Worm (Caenorhabditis elegans) whole organism, L2 larva: Measurements from ENCODE around the gene fbxb-20.

Source experiments
- C34F6.9 ChIP-seq: fragments of 150-350 bp; optimal IDR thresholded peaks from 2 replicates; lab custom pipeline; 2014; ENCODE audit warnings: missing biosample characterization, missing genetic modification characterization
- Y55F3AM.14 ChIP-seq: fragments of 200-800 bp; sonication (Bioruptor generic); optimal IDR thresholded peaks from 2 replicates; lab custom pipeline; 2018; ENCODE audit warnings: mild to moderate bottlenecking, missing genetic modification characterization, missing compliant biosample characterization
- ZK546.5 ChIP-seq: sonication (generic microtip); optimal IDR thresholded peaks from 2 replicates; lab custom pipeline; 2017; ENCODE audit warnings: missing biosample characterization, missing genetic modification characterization
- alr-1 ChIP-seq: fragments of 150-350 bp; optimal IDR thresholded peaks from 2 replicates; lab custom pipeline; 2014; ENCODE audit warnings: missing biosample characterization, missing genetic modification characterization
- aly-2 ChIP-seq: fragments of 150-350 bp; optimal IDR thresholded peaks from 2 replicates; lab custom pipeline; 2014; ENCODE audit warnings: missing biosample characterization, missing genetic modification characterization
- ama-1 ChIP-seq: fragments of 150-350 bp; optimal IDR thresholded peaks from 2 replicates; lab custom pipeline; 2018; ENCODE audit warnings: inconsistent platforms
- ceh-82 ChIP-seq: fragments of 150-350 bp; optimal IDR thresholded peaks from 2 replicates; lab custom pipeline; 2014; ENCODE audit warnings: missing biosample characterization, missing genetic modification characterization
- crh-2 ChIP-seq: sonication (generic microtip); optimal IDR thresholded peaks from 2 replicates; lab custom pipeline; 2017; ENCODE audit warnings: missing biosample characterization, missing genetic modification characterization
- dmd-4 ChIP-seq: sonication (generic microtip); optimal IDR thresholded peaks from 2 replicates; lab custom pipeline; 2017; ENCODE audit warnings: missing biosample characterization, missing genetic modification characterization
- egl-27 ChIP-seq: sonication (generic microtip); optimal IDR thresholded peaks from 3 replicates; lab custom pipeline; 2017; ENCODE audit warnings: missing biosample characterization, missing genetic modification reagents, missing genetic modification characterization
- elt-1 ChIP-seq: fragments of 150-350 bp; optimal IDR thresholded peaks from 2 replicates; lab custom pipeline; 2014; ENCODE audit warnings: missing biosample characterization, missing genetic modification characterization
- gmeb-1 ChIP-seq: fragments of 150-350 bp; optimal IDR thresholded peaks from 2 replicates; lab custom pipeline; 2014; ENCODE audit warnings: missing biosample characterization, missing genetic modification characterization
- lin-11 ChIP-seq: fragments of 150-350 bp; sonication (generic microtip); optimal IDR thresholded peaks from 2 replicates; lab custom pipeline; 2014; ENCODE audit warnings: missing biosample characterization, missing genetic modification characterization, inconsistent platforms, mixed read lengths
- lin-13 ChIP-seq: fragments of 150-350 bp; optimal IDR thresholded peaks from 2 replicates; lab custom pipeline; 2014; ENCODE audit warnings: missing biosample characterization, missing genetic modification reagents, missing genetic modification characterization
- lin-39 ChIP-seq: fragments of 150-350 bp; optimal IDR thresholded peaks from 2 replicates; lab custom pipeline; 2014; ENCODE audit warnings: missing biosample characterization, missing genetic modification reagents, missing genetic modification characterization
- mab-5 ChIP-seq: fragments of 150-350 bp; optimal IDR thresholded peaks from 2 replicates; lab custom pipeline; 2014; ENCODE audit warnings: missing biosample characterization, missing genetic modification characterization
- mbf-1 ChIP-seq: sonication (generic microtip); optimal IDR thresholded peaks from 2 replicates; lab custom pipeline; 2017; ENCODE audit warnings: missing biosample characterization, missing genetic modification characterization
- mdl-1 ChIP-seq, 2 experiments: fragments of 150-350 bp in 1 of 2; sonication (generic microtip) in 1 of 2; optimal IDR thresholded peaks; 2 replicates each; lab custom pipeline; 2017; ENCODE audit warnings: missing biosample characterization in 2 of 2, missing genetic modification characterization in 2 of 2
- nhr-10 ChIP-seq: sonication (generic microtip); optimal IDR thresholded peaks from 2 replicates; lab custom pipeline; 2017; ENCODE audit warnings: missing biosample characterization, missing genetic modification characterization
- nhr-11 ChIP-seq: fragments of 150-350 bp; optimal IDR thresholded peaks from 2 replicates; lab custom pipeline; 2014; ENCODE audit warnings: missing biosample characterization, missing genetic modification characterization
- nhr-12 ChIP-seq: fragments of 150-350 bp; optimal IDR thresholded peaks from 2 replicates; lab custom pipeline; 2014; ENCODE audit warnings: missing biosample characterization, missing genetic modification characterization
- nhr-21 ChIP-seq: fragments of 150-350 bp; optimal IDR thresholded peaks from 2 replicates; lab custom pipeline; 2014; ENCODE audit warnings: missing biosample characterization, missing genetic modification characterization
- nhr-237 ChIP-seq: fragments of 150-350 bp; optimal IDR thresholded peaks from 2 replicates; lab custom pipeline; 2014; ENCODE audit warnings: missing biosample characterization, missing genetic modification characterization
- nhr-25 ChIP-seq: fragments of 150-350 bp; sonication (generic microtip); optimal IDR thresholded peaks from 3 replicates; lab custom pipeline; 2014; ENCODE audit warnings: missing biosample characterization, missing genetic modification characterization
- nhr-6 ChIP-seq: fragments of 150-350 bp; optimal IDR thresholded peaks from 2 replicates; lab custom pipeline; 2014; ENCODE audit warnings: missing biosample characterization, missing genetic modification characterization
- nhr-77 ChIP-seq: fragments of 150-350 bp; optimal IDR thresholded peaks from 2 replicates; lab custom pipeline; 2014; ENCODE audit warnings: missing biosample characterization, missing genetic modification characterization
- sem-4 ChIP-seq: fragments of 150-350 bp; optimal IDR thresholded peaks from 2 replicates; lab custom pipeline; 2014; ENCODE audit warnings: missing biosample characterization, missing genetic modification reagents, missing genetic modification characterization
- skn-1 ChIP-seq: sonication (generic microtip); optimal IDR thresholded peaks from 2 replicates; lab custom pipeline; 2017; ENCODE audit warnings: missing biosample characterization, missing genetic modification characterization
- sma-3 ChIP-seq: sonication (generic microtip); optimal IDR thresholded peaks from 2 replicates; lab custom pipeline; 2016; ENCODE audit warnings: missing genetic modification reagents, missing genetic modification characterization, missing compliant biosample characterization
- snpc-4 ChIP-seq: fragments of 150-350 bp; optimal IDR thresholded peaks from 2 replicates; lab custom pipeline; 2014; ENCODE audit warnings: missing biosample characterization, missing genetic modification characterization
- unc-39 ChIP-seq: fragments of 150-350 bp; optimal IDR thresholded peaks from 2 replicates; lab custom pipeline; 2014; ENCODE audit warnings: missing biosample characterization, missing genetic modification characterization
- unc-62 ChIP-seq: fragments of 150-350 bp; optimal IDR thresholded peaks from 2 replicates; lab custom pipeline; 2014; ENCODE audit warnings: missing biosample characterization, missing genetic modification reagents, missing genetic modification characterization
- zag-1 ChIP-seq: fragments of 150-350 bp; optimal IDR thresholded peaks from 2 replicates; lab custom pipeline; 2014; ENCODE audit warnings: missing biosample characterization, missing genetic modification characterization
- ztf-1 ChIP-seq: fragments of 200-800 bp; sonication (Bioruptor generic); conservative IDR thresholded peaks from 2 replicates; pipeline ENCODE4 v1.3.6; 2022; ENCODE audit warnings: missing genetic modification characterization, missing compliant biosample characterization
- ztf-11 ChIP-seq: sonication (generic microtip); optimal IDR thresholded peaks from 2 replicates; lab custom pipeline; 2017; ENCODE audit warnings: missing biosample characterization, missing genetic modification characterization

The fbxb-20 gene

ce11 chrII:1650502-1650901, at the start of gene fbxb-20:
fbxb-20 (minus strand) TSS chrII:1650602.
- TF ChIP-seq nhr-77 (tag; lab: Kevin White, UChicago) = no peak
- no peak for TF ChIP-seq sma-3
- no peak for TF ChIP-seq ceh-82 (tag; lab: Kevin White, UChicago)
- TF ChIP-seq nhr-11 (tag; lab: Kevin White, UChicago) = no peak
- TF ChIP-seq nhr-237 = no peak
- no peak for TF ChIP-seq lin-11
- TF ChIP-seq zag-1 (tag; lab: Kevin White, UChicago) = no peak
- TF ChIP-seq nhr-21 = no peak
- no peak for TF ChIP-seq dmd-4 (tag; lab: Kevin White, UChicago)
- TF ChIP-seq C34F6.9 (tag; lab: Kevin White, UChicago) = no peak

- TF ChIP-seq sma-3 (no peak), nhr-10 (tag; lab: Kevin White, UChicago) (no peak), nhr-21 (no peak), ztf-11 (tag; lab: Kevin White, UChicago) (no peak), snpc-4 (tag; lab: Kevin White, UChicago) (no peak), unc-62 (GFP tag; lab: Kevin White, UChicago) (no peak), ama-1 (lab: Kevin White, UChicago) (no peak), lin-11 (no peak), lin-39 (tag; lab: Kevin White, UChicago) (no peak), unc-39 (tag; lab: Kevin White, UChicago) (no peak)
Measured at ce11 chrII:1695861-1696260, 45.5 kb upstream of the fbxb-20 start, which contains the start of gene F58E1.13. F58E1.13 (minus strand) TSS chrII:1695872.

- no peak for TF ChIP-seq mab-5 (tag; lab: Kevin White, UChicago)
Measured at ce11 chrII:1694530-1694929, 44.1 kb upstream of the fbxb-20 start, which contains the start of gene fbxc-26. fbxc-26 (minus strand) TSS chrII:1694630.

- no peak for TF ChIP-seq unc-62 (GFP tag; lab: Kevin White, UChicago)
- TF ChIP-seq nhr-12 = no peak
- TF ChIP-seq ztf-1 = no peak
- no peak for TF ChIP-seq Y55F3AM.14 (GFP tag; lab: Kevin White, UChicago)
- no peak for TF ChIP-seq elt-1 (tag; lab: Kevin White, UChicago)
- TF ChIP-seq crh-2 (tag; lab: Kevin White, UChicago) = no peak
- TF ChIP-seq skn-1 = no peak
- TF ChIP-seq lin-11 = no peak
- TF ChIP-seq nhr-25 (tag; lab: Kevin White, UChicago) = no peak
- TF ChIP-seq mbf-1 (tag; lab: Kevin White, UChicago) = no peak
- TF ChIP-seq ZK546.5 (tag; lab: Kevin White, UChicago) = no peak
- TF ChIP-seq, all 48 proteins: peak for 0
Measured at ce11 chrII:1692827-1693226, 42.4 kb upstream of the fbxb-20 start, which contains the start of gene fbxc-21. fbxc-21 (minus strand) TSS chrII:1692927.

ce11 chrII:1691011-1691410, 40.6 kb upstream of the fbxb-20 start, which contains the start of gene fbxc-22:
fbxc-22 (minus strand) TSS chrII:1691111.
- TF ChIP-seq mdl-1 (tag; optimal IDR thresholded peaks at IDR 0.05; lab: Kevin White, UChicago) (no peak), nhr-6 (tag; lab: Kevin White, UChicago) (no peak), nhr-25 (tag; lab: Kevin White, UChicago) (no peak), gmeb-1 (tag; lab: Kevin White, UChicago) (no peak), egl-27 (tag; lab: Kevin White, UChicago) (no peak)
- TF ChIP-seq, all 48 proteins: peak for 0

- TF ChIP-seq aly-2 (tag; lab: Kevin White, UChicago) (no peak), nhr-6 (tag; lab: Kevin White, UChicago) (no peak), sma-3 (no peak), nhr-12 (no peak), ZK546.5 (tag; lab: Kevin White, UChicago) (no peak), sem-4 (no peak), lin-39 (tag; lab: Kevin White, UChicago) (no peak), lin-13 (GFP tag; lab: Kevin White, UChicago) (no peak), mab-5 (tag; lab: Kevin White, UChicago) (no peak), alr-1 (tag; lab: Kevin White, UChicago) (no peak)
Measured at ce11 chrII:1688813-1689212, 38.4 kb upstream of the fbxb-20 start, which contains the start of the genes fbxb-18 and fbxb-19. fbxb-18 (minus strand) TSS chrII:1688913. fbxb-19 (minus strand) TSS chrII:1689181.
